Worm (Caenorhabditis elegans) whole organism, L2 larva: ENCODE results near the gene F54D5.3.

Experiments
- ceh-82 ChIP-seq: fragments of 150-350 bp; optimal IDR thresholded peaks from 2 replicates; lab custom pipeline; 2014; ENCODE audit warnings: missing biosample characterization, missing genetic modification characterization
- mab-5 ChIP-seq: fragments of 150-350 bp; optimal IDR thresholded peaks from 2 replicates; lab custom pipeline; 2014; ENCODE audit warnings: missing biosample characterization, missing genetic modification characterization
- unc-55 ChIP-seq: fragments of 150-350 bp; sonication (generic microtip); optimal IDR thresholded peaks from 3 replicates; lab custom pipeline; 2014; ENCODE audit warnings: missing biosample characterization, missing genetic modification reagents, missing genetic modification characterization

ce11 chrII:11596157-11596740, 24.6 kb downstream of the F54D5.3 start:
- TF ChIP-seq ceh-82: no peak
- TF ChIP-seq mab-5 (tag; lab: Kevin White, UChicago): no peak
- no peak for TF ChIP-seq unc-55 (GFP tag; lab: Kevin White, UChicago)
